Fruit fly (Drosophila melanogaster) whole organism, pupa: ENCODE data around the gene alphaTub67C.

Experiments
- CG10348 ChIP-seq: fragments of 200-800 bp; sonication (Bioruptor generic); IDR thresholded peaks from 2 replicates; pipeline ENCODE4 v1.3.6; 2022; ENCODE audit warnings: missing biosample characterization, missing genetic modification characterization
- CG12605 ChIP-seq: fragments of 200-800 bp; sonication (Bioruptor generic); IDR thresholded peaks from 2 replicates; pipeline ENCODE4 v1.3.6; 2022; ENCODE audit warnings: missing biosample characterization, missing genetic modification characterization
- CG13204 ChIP-seq: fragments of 200-800 bp; sonication (Bioruptor generic); optimal IDR thresholded peaks from 2 replicates; lab custom pipeline; 2018; ENCODE audit warnings: missing biosample characterization, mild to moderate bottlenecking, missing genetic modification characterization, moderate library complexity
- CG14655 ChIP-seq: fragments of 200-800 bp; sonication (Bioruptor generic); optimal IDR thresholded peaks from 3 replicates; lab custom pipeline; 2017; ENCODE audit warnings: mild to moderate bottlenecking, missing biosample characterization, missing genetic modification reagents, missing genetic modification characterization
- CG15710 ChIP-seq: fragments of 200-800 bp; sonication (Bioruptor generic); optimal IDR thresholded peaks from 2 replicates; lab custom pipeline; 2018; ENCODE audit warnings: missing biosample characterization, mild to moderate bottlenecking, missing genetic modification characterization, moderate library complexity
- CG17806 ChIP-seq: fragments of 200-800 bp; sonication (Bioruptor generic); optimal IDR thresholded peaks from 2 replicates; lab custom pipeline; 2018; ENCODE audit warnings: missing biosample characterization, mild to moderate bottlenecking, missing genetic modification characterization, moderate library complexity
- CG32121 ChIP-seq: fragments of 200-800 bp; sonication (Bioruptor generic); IDR thresholded peaks from 2 replicates; pipeline ENCODE4 v1.3.6; 2022; ENCODE audit warnings: missing biosample characterization, missing genetic modification characterization
- CG34367 ChIP-seq: fragments of 200-800 bp; sonication (Bioruptor generic); optimal IDR thresholded peaks from 2 replicates; lab custom pipeline; 2018; ENCODE audit warnings: missing biosample characterization, mild to moderate bottlenecking, missing genetic modification characterization
- CG4496 ChIP-seq: fragments of 200-800 bp; sonication (Bioruptor generic); IDR thresholded peaks from 3 replicates; pipeline ENCODE4 v1.3.6; 2022; ENCODE audit warnings: missing biosample characterization, missing genetic modification characterization
- CG8159 ChIP-seq: fragments of 200-800 bp; sonication (Bioruptor generic); optimal IDR thresholded peaks from 3 replicates; lab custom pipeline; 2018; ENCODE audit warnings: missing biosample characterization, mild to moderate bottlenecking, missing genetic modification characterization, moderate library complexity
- CG8301 ChIP-seq: fragments of 200-800 bp; sonication (Bioruptor generic); optimal IDR thresholded peaks from 2 replicates; lab custom pipeline; 2018; ENCODE audit warnings: missing biosample characterization, mild to moderate bottlenecking, missing genetic modification characterization
- CG9948 ChIP-seq: fragments of 200-800 bp; sonication (Bioruptor generic); optimal IDR thresholded peaks from 2 replicates; lab custom pipeline; 2018; ENCODE audit warnings: missing biosample characterization, mild to moderate bottlenecking, missing genetic modification characterization, moderate library complexity
- D1 ChIP-seq: fragments of 200-800 bp; sonication (Bioruptor generic); optimal IDR thresholded peaks from 2 replicates; lab custom pipeline; 2018; ENCODE audit warnings: missing biosample characterization, mild to moderate bottlenecking, missing genetic modification characterization, moderate library complexity
- EcR ChIP-seq: fragments of 200-800 bp; sonication (Bioruptor generic); optimal IDR thresholded peaks from 3 replicates; lab custom pipeline; 2019; ENCODE audit warnings: missing biosample characterization, missing genetic modification characterization, mild to moderate bottlenecking, moderate library complexity, missing genetic modification reagents
- Ets98B ChIP-seq: fragments of 200-800 bp; sonication (Bioruptor generic); IDR thresholded peaks from 2 replicates; pipeline ENCODE4 v1.3.6; 2022; ENCODE audit warnings: missing biosample characterization, missing genetic modification characterization
- Pif1A ChIP-seq: fragments of 200-800 bp; sonication (Bioruptor generic); optimal IDR thresholded peaks from 3 replicates; lab custom pipeline; 2016; ENCODE audit warnings: missing biosample characterization, missing genetic modification characterization
- Pif1B ChIP-seq: fragments of 200-800 bp; sonication (Bioruptor generic); optimal IDR thresholded peaks from 3 replicates; lab custom pipeline; 2016; ENCODE audit warnings: missing biosample characterization, missing genetic modification characterization
- Snoo ChIP-seq: fragments of 200-800 bp; sonication (Bioruptor generic); optimal IDR thresholded peaks from 3 replicates; lab custom pipeline; 2017; ENCODE audit warnings: missing biosample characterization, mild to moderate bottlenecking, missing genetic modification characterization, inconsistent platforms
- fd96Ca ChIP-seq: fragments of 200-800 bp; sonication (Bioruptor generic); IDR thresholded peaks from 3 replicates; pipeline ENCODE4 v1.3.6; 2022; ENCODE audit warnings: missing biosample characterization, missing genetic modification characterization
- gl ChIP-seq: fragments of 200-800 bp; sonication (Bioruptor generic); optimal IDR thresholded peaks from 2 replicates; lab custom pipeline; 2018; ENCODE audit warnings: missing biosample characterization, mild to moderate bottlenecking, missing genetic modification characterization
- rn ChIP-seq: fragments of 200-800 bp; sonication (Bioruptor generic); IDR thresholded peaks from 2 replicates; pipeline ENCODE4 v1.3.6; 2022; ENCODE audit warnings: missing biosample characterization, missing genetic modification characterization

The alphaTub67C gene

DNA sequence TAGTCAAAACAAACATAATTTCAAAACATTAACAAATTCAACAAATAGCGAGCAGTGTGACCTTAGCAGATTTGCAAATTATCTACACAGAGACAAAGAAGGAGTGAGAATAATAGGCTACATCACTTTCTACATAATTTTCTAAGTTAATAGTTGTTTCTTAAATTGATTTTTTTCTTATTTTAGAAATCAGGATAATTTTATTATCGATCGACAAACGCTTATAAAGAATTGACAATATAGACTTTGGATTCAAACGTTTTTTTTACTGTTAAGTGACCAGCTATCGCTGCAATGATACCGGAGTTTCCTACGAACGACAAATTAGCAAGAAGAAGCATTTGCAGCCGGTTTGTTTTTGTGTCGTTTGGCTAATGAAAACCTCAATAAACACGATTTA, 42.0 kb downstream of the alphaTub67C start, which contains the start of the genes nbs and defl:
Gene nbs, minus strand, starts transcription at position 87 of the 400 bp plus-strand sequence.
Gene defl, plus strand, starts transcription at position 316 of the 400 bp plus-strand sequence.
- TF ChIP-seq gl (tag; lab: Kevin White, UChicago) (peak; percentile 12), Ets98B (GFP tag; lab: Robert Waterston, UW) (peak; percentile 50; the same call in 1 of the 2 replicates), CG17806 (tag; lab: Kevin White, UChicago) (peak; percentile 45), Pif1B (GFP tag; lab: Kevin White, UChicago) (no peak), Pif1A (GFP tag; lab: Kevin White, UChicago) (no peak), CG14655 (GFP tag; lab: Kevin White, UChicago) (no peak), EcR (no peak), CG32121 (GFP tag; lab: Robert Waterston, UW) (peak; percentile 65; the same call in 1 of the 2 replicates), rn (no peak), Snoo (peak; percentile 60), D1 (no peak), CG34367 (tag; lab: Kevin White, UChicago) (no peak), CG12605 (GFP tag; lab: Robert Waterston, UW) (no peak), CG10348 (no peak), CG4496 (GFP tag; lab: Robert Waterston, UW) (peak; percentile 79), fd96Ca (GFP tag; lab: Robert Waterston, UW) (no peak), CG15710 (tag; lab: Kevin White, UChicago) (peak; percentile 59), CG13204 (GFP tag; lab: Kevin White, UChicago) (no peak), CG9948 (tag; lab: Kevin White, UChicago) (peak; percentile 28), CG8159 (tag; lab: Kevin White, UChicago) (peak; percentile 56), CG8301 (tag; lab: Kevin White, UChicago) (no peak)

DNA sequence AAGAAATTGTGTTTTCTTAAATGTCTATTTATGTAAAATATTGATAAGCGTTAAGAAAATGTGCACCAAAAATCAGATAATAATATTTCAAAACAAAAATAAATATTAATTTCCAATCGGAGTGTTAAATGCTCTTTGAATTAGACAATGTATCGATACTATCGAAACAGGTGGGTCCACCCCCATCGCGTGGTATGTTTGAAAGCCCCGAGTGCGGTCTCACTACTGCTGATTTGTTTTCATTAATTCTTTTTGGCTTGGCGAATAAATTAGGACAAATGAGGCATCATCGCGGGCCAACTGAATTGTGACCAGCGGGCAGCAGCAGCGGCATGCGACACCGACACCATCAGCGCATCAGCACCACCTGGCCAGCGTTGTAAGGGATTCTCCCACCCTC, 45.6 kb downstream of the alphaTub67C start, which contains the start of gene Naa60:
Gene Naa60, plus strand, starts transcription at position 189 of the 400 bp plus-strand sequence.
- TF ChIP-seq CG8159 (tag; lab: Kevin White, UChicago) (peak; percentile 50), rn (no peak)

DNA sequence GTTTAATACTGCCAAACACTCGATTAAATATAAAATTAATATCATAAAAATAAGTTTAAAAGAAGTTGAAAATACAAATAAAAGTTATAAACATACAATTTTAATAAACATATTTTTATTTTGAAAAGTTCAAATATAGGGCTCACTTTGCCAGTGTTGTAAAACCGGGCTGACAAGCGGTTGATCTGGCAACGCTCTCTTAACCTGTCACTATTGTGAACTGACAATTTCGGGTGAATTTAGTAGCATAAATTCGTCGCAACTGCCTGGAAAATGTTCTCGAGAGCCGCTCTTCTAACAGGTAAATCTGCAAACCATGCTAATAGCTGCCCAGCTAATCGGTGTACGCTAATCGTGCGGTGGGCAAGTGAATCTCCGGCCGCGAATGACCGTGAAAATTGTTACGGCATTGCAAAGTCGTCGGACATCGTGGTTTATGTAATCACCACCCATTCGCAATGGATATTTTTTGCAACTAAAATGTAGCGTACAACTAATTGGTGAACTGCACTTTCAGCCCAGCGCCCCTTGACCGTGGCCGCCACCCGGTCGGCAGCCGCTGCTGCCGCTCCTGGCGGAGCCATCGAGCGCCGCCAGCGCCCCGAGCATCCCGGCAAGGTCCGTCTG, 48.8 kb downstream of the alphaTub67C start, which contains the start of gene ATPsynB:
Gene ATPsynB, plus strand, starts transcription at position 205 of the 627 bp plus-strand sequence.
- peak; percentile 6 for TF ChIP-seq Snoo
- TF ChIP-seq fd96Ca (GFP tag; lab: Robert Waterston, UW) = no peak
- peak; percentile 14; the same call in 1 of the 2 replicates for TF ChIP-seq Ets98B (GFP tag; lab: Robert Waterston, UW)
- TF ChIP-seq CG15710 (tag; lab: Kevin White, UChicago) = no peak
